Worm (Caenorhabditis elegans) whole organism, late embryonic: Measurements from ENCODE around the gene ets-9.

Experiments used
- C08G9.2 ChIP-seq: sonication (generic microtip); optimal IDR thresholded peaks from 2 replicates; lab custom pipeline; 2016; ENCODE audit warnings: mild to moderate bottlenecking, missing genetic modification characterization, moderate library complexity, missing compliant biosample characterization
- Y22D7AL.16 ChIP-seq: sonication (generic microtip); optimal IDR thresholded peaks from 2 replicates; lab custom pipeline; 2016; ENCODE audit warnings: missing genetic modification characterization, missing compliant biosample characterization
- ama-1 ChIP-seq: fragments of 150-350 bp; optimal IDR thresholded peaks from 2 replicates; lab custom pipeline; 2014
- ceh-14 ChIP-seq: sonication (generic microtip); optimal IDR thresholded peaks from 2 replicates; lab custom pipeline; 2016; ENCODE audit warnings: missing genotype, missing genetic modification characterization, missing compliant biosample characterization
- ceh-19 ChIP-seq: fragments of 200-800 bp; sonication (Bioruptor generic); optimal IDR thresholded peaks from 2 replicates; lab custom pipeline; 2018; ENCODE audit warnings: mild to moderate bottlenecking, missing genetic modification characterization, missing compliant biosample characterization
- ceh-2 ChIP-seq: sonication (generic microtip); optimal IDR thresholded peaks from 2 replicates; lab custom pipeline; 2016; ENCODE audit warnings: missing genotype, missing genetic modification characterization, missing compliant biosample characterization
- ceh-31 ChIP-seq: sonication (generic microtip); optimal IDR thresholded peaks from 2 replicates; lab custom pipeline; 2016; ENCODE audit warnings: missing genetic modification characterization, missing compliant biosample characterization
- ceh-45 ChIP-seq: fragments of 200-800 bp; sonication (Bioruptor generic); IDR thresholded peaks from 2 replicates; pipeline ENCODE4 v1.3.6; 2022; ENCODE audit warnings: missing genetic modification reagents, missing genetic modification characterization, missing compliant biosample characterization
- ceh-48 ChIP-seq: sonication (generic microtip); optimal IDR thresholded peaks from 2 replicates; lab custom pipeline; 2016; ENCODE audit warnings: missing genetic modification characterization, inconsistent platforms, missing compliant biosample characterization
- ceh-6 ChIP-seq: fragments of 200-800 bp; sonication (Bioruptor generic); optimal IDR thresholded peaks from 2 replicates; lab custom pipeline; 2018; ENCODE audit warnings: mild to moderate bottlenecking, missing genetic modification characterization, missing compliant biosample characterization
- ceh-9 ChIP-seq: sonication (generic microtip); optimal IDR thresholded peaks from 2 replicates; lab custom pipeline; 2016; ENCODE audit warnings: mild to moderate bottlenecking, missing genetic modification characterization, inconsistent platforms, missing compliant biosample characterization
- dmd-4 ChIP-seq: sonication (generic microtip); optimal IDR thresholded peaks from 2 replicates; lab custom pipeline; 2016; ENCODE audit warnings: borderline replicate concordance, missing genetic modification characterization, missing compliant biosample characterization
- elt-4 ChIP-seq: sonication (generic microtip); optimal IDR thresholded peaks from 2 replicates; lab custom pipeline; 2016; ENCODE audit warnings: missing genetic modification characterization, missing compliant biosample characterization
- ets-4 ChIP-seq: sonication (generic microtip); optimal IDR thresholded peaks from 2 replicates; lab custom pipeline; 2016; ENCODE audit warnings: missing genetic modification characterization, missing compliant biosample characterization
- fkh-6 ChIP-seq: sonication (generic microtip); optimal IDR thresholded peaks from 2 replicates; lab custom pipeline; 2016; ENCODE audit warnings: missing genetic modification characterization, missing compliant biosample characterization
- hlh-13 ChIP-seq: fragments of 200-800 bp; sonication (Bioruptor generic); optimal IDR thresholded peaks from 2 replicates; lab custom pipeline; 2018; ENCODE audit warnings: mild to moderate bottlenecking, missing genetic modification characterization, missing compliant biosample characterization
- hlh-15 ChIP-seq: sonication (generic microtip); optimal IDR thresholded peaks from 2 replicates; lab custom pipeline; 2016; ENCODE audit warnings: missing genetic modification characterization, missing compliant biosample characterization
- hlh-8 ChIP-seq: sonication (generic microtip); optimal IDR thresholded peaks from 2 replicates; lab custom pipeline; 2016; ENCODE audit warnings: missing genotype, missing genetic modification characterization, missing compliant biosample characterization
- lim-6 ChIP-seq: sonication (generic microtip); optimal IDR thresholded peaks from 2 replicates; lab custom pipeline; 2016; ENCODE audit warnings: missing genetic modification characterization, missing compliant biosample characterization
- lin-11 ChIP-seq: fragments of 200-800 bp; sonication (Bioruptor generic); optimal IDR thresholded peaks from 2 replicates; lab custom pipeline; 2018; ENCODE audit warnings: mild to moderate bottlenecking, missing genetic modification characterization, missing compliant biosample characterization
- mec-3 ChIP-seq: sonication (generic microtip); optimal IDR thresholded peaks from 2 replicates; lab custom pipeline; 2016; ENCODE audit warnings: borderline replicate concordance, missing genetic modification characterization, missing compliant biosample characterization
- nfya-1 ChIP-seq: sonication (generic microtip); optimal IDR thresholded peaks from 2 replicates; lab custom pipeline; 2017; ENCODE audit warnings: missing genetic modification characterization, mild to moderate bottlenecking, missing compliant biosample characterization, antibody characterized with exemption, moderate library complexity
- nhr-232 ChIP-seq: sonication (generic microtip); optimal IDR thresholded peaks from 2 replicates; lab custom pipeline; 2016; ENCODE audit warnings: missing genetic modification characterization, missing compliant biosample characterization
- odd-2 ChIP-seq: sonication (generic microtip); optimal IDR thresholded peaks from 2 replicates; lab custom pipeline; 2017; ENCODE audit warnings: antibody characterized with exemption, mild to moderate bottlenecking, missing genetic modification characterization, missing compliant biosample characterization
- pax-1 ChIP-seq: fragments of 150-350 bp; optimal IDR thresholded peaks from 2 replicates; lab custom pipeline; 2014; ENCODE audit warnings: missing biosample characterization, missing genetic modification characterization
- pha-2 ChIP-seq: sonication (generic microtip); optimal IDR thresholded peaks from 2 replicates; lab custom pipeline; 2017; ENCODE audit warnings: mild to moderate bottlenecking, missing genetic modification characterization, missing compliant biosample characterization
- pqm-1 ChIP-seq: sonication (generic microtip); optimal IDR thresholded peaks from 2 replicates; lab custom pipeline; 2016; ENCODE audit warnings: missing genetic modification characterization, missing compliant biosample characterization
- rnt-1 ChIP-seq: sonication (generic microtip); optimal IDR thresholded peaks from 2 replicates; lab custom pipeline; 2016; ENCODE audit warnings: missing genetic modification characterization, missing compliant biosample characterization
- sox-2 ChIP-seq: fragments of 200-800 bp; sonication (Bioruptor generic); IDR thresholded peaks from 2 replicates; pipeline ENCODE4 v1.3.6; 2022; ENCODE audit warnings: missing genetic modification reagents, missing genetic modification characterization, missing compliant biosample characterization
- sox-4 ChIP-seq: sonication (generic microtip); optimal IDR thresholded peaks from 2 replicates; lab custom pipeline; 2017; ENCODE audit warnings: mild to moderate bottlenecking, missing genetic modification characterization, inconsistent platforms, missing compliant biosample characterization
- syd-9 ChIP-seq: sonication (generic microtip); optimal IDR thresholded peaks from 2 replicates; lab custom pipeline; 2016; ENCODE audit warnings: mild to moderate bottlenecking, missing genetic modification characterization, moderate library complexity, missing compliant biosample characterization
- tbx-2 ChIP-seq: sonication (generic microtip); optimal IDR thresholded peaks from 2 replicates; lab custom pipeline; 2016; ENCODE audit warnings: missing genetic modification characterization, missing compliant biosample characterization
- tbx-7 ChIP-seq: sonication (generic microtip); optimal IDR thresholded peaks from 2 replicates; lab custom pipeline; 2016; ENCODE audit warnings: missing genotype, missing genetic modification characterization, missing compliant biosample characterization
- ttx-3 ChIP-seq: sonication (generic microtip); optimal IDR thresholded peaks from 2 replicates; lab custom pipeline; 2016; ENCODE audit warnings: missing genetic modification reagents, missing genetic modification characterization, missing compliant biosample characterization
- unc-42 ChIP-seq: sonication (generic microtip); optimal IDR thresholded peaks from 2 replicates; lab custom pipeline; 2016; ENCODE audit warnings: missing genotype, missing genetic modification characterization, missing compliant biosample characterization
- unc-86 ChIP-seq: sonication (generic microtip); optimal IDR thresholded peaks from 2 replicates; lab custom pipeline; 2016; ENCODE audit warnings: missing genetic modification characterization, missing compliant biosample characterization
- ztf-16 ChIP-seq: sonication (generic microtip); optimal IDR thresholded peaks from 2 replicates; lab custom pipeline; 2017; ENCODE audit warnings: missing genetic modification characterization, missing compliant biosample characterization

Gene ets-9

ce11 chrX:4279294-4279782 is at the start of gene ets-9, which contains the start of gene twk-28:
TSS of gene ets-9 (plus strand) at chrX:4279703.
TSS of gene twk-28 (minus strand) at chrX:4279344.
- TF ChIP-seq syd-9 (tag; lab: Kevin White, UChicago) (no peak), pha-2 (tag; lab: Kevin White, UChicago) (no peak), sox-4 (no peak), hlh-8 (tag; lab: Kevin White, UChicago) (no peak), ceh-19 (GFP tag; lab: Kevin White, UChicago) (no peak), unc-86 (tag; lab: Kevin White, UChicago) (no peak), lin-11 (tag; lab: Kevin White, UChicago) (no peak)
- TF ChIP-seq, all 69 proteins: peak for 0

- TF ChIP-seq odd-2 (tag; lab: Kevin White, UChicago) (no peak), nfya-1 (tag; lab: Kevin White, UChicago) (no peak)
These were observed 43.8 kb upstream of the ets-9 start, which contains the start of gene rab-37 for ce11 chrX:4235752-4236151. TSS of gene rab-37 (minus strand) at chrX:4235852.

- TF ChIP-seq ttx-3 (tag; lab: Kevin White, UChicago): no peak
- peak; percentile 59 for TF ChIP-seq unc-42 (tag; lab: Kevin White, UChicago)
- no peak for TF ChIP-seq hlh-15 (tag; lab: Kevin White, UChicago)
- TF ChIP-seq syd-9 (tag; lab: Kevin White, UChicago): no peak
- no peak for TF ChIP-seq ama-1 (lab: Kevin White, UChicago)
These were observed 40.5 kb upstream of the ets-9 start for ce11 chrX:4238971-4239370.

ce11 chrX:4244489-4245123 is 34.9 kb upstream of the ets-9 start:
- TF ChIP-seq ets-4 (tag; lab: Kevin White, UChicago): no peak
- no peak for TF ChIP-seq elt-4 (tag; lab: Kevin White, UChicago)
- TF ChIP-seq tbx-2 (tag; lab: Kevin White, UChicago): no peak
- no peak for TF ChIP-seq ceh-9 (tag; lab: Kevin White, UChicago)
- no peak for TF ChIP-seq ceh-45 (GFP tag; lab: Robert Waterston, UW)
- TF ChIP-seq dmd-4: no peak
- TF ChIP-seq fkh-6: no peak
- no peak for TF ChIP-seq ama-1 (lab: Kevin White, UChicago)
- no peak for TF ChIP-seq rnt-1 (tag; lab: Kevin White, UChicago)

- TF ChIP-seq ceh-14 (tag; lab: Kevin White, UChicago) (no peak), C08G9.2 (tag; lab: Kevin White, UChicago) (no peak), sox-2 (GFP tag; lab: Robert Waterston, UW) (no peak), lim-6 (tag; lab: Kevin White, UChicago) (no peak), unc-42 (tag; lab: Kevin White, UChicago) (no peak), ceh-31 (no peak), ceh-6 (GFP tag; lab: Kevin White, UChicago) (no peak), Y22D7AL.16 (no peak)
These were observed 34.4 kb upstream of the ets-9 start for ce11 chrX:4245124-4245523.

ce11 chrX:4246237-4246697 is 33.2 kb upstream of the ets-9 start:
- TF ChIP-seq ttx-3 (tag; lab: Kevin White, UChicago) (no peak), mec-3 (tag; lab: Kevin White, UChicago) (no peak), hlh-13 (GFP tag; lab: Kevin White, UChicago) (no peak), sox-2 (GFP tag; lab: Robert Waterston, UW) (no peak), tbx-7 (tag; lab: Kevin White, UChicago) (no peak), ama-1 (lab: Kevin White, UChicago) (no peak), ceh-2 (tag; lab: Kevin White, UChicago) (no peak), pax-1 (tag; lab: Kevin White, UChicago) (no peak), nhr-232 (tag; lab: Kevin White, UChicago) (no peak), ztf-16 (tag; lab: Kevin White, UChicago) (no peak), ceh-48 (tag; lab: Kevin White, UChicago) (no peak), nfya-1 (tag; lab: Kevin White, UChicago) (no peak), pqm-1 (tag; lab: Kevin White, UChicago) (no peak)
